Fruit fly (Drosophila melanogaster): ENCODE data around the gene Flo2.
A peak's percentile ranks its signal among the peaks of the same experiment; 100 is the strongest.

The Flo2 gene

dm6 chrX:14848755-14849354 lies 9.7 kb downstream of the Flo2 start, which contains the start of gene CG9522 (continued):
- TF ChIP-seq chif (GFP tag; optimal IDR thresholded peaks at IDR 0.05) (peak; percentile 27 to 58), CG32532 (GFP tag; IDR thresholded peaks at IDR 0.05) (peak; percentile 73), NFAT (GFP tag; IDR thresholded peaks at IDR 0.05) (peak; percentile 49; the same call in 1 of the 2 replicates), caup (GFP tag; optimal IDR thresholded peaks at IDR 0.05; ENCODE audit: severe bottlenecking) (peak; percentile 58), Poxn (GFP tag; IDR thresholded peaks at IDR 0.05) (no peak), CG2712 (tag; optimal IDR thresholded peaks at IDR 0.05) (peak; percentile 75), CG1024 (GFP tag; IDR thresholded peaks at IDR 0.05) (peak; percentile 69), bcd (GFP tag; optimal IDR thresholded peaks at IDR 0.05) (peak; percentile 72), CG30403 (GFP tag; optimal IDR thresholded peaks at IDR 0.05) (peak; percentile 50), lab (GFP tag; optimal IDR thresholded peaks at IDR 0.05) (peak; percentile 83), Ada2b (GFP tag; IDR thresholded peaks at IDR 0.05) (peak; percentile 81), row (GFP tag; IDR thresholded peaks at IDR 0.05) (peak; percentile 75), CG7556 (GFP tag; optimal IDR thresholded peaks at IDR 0.05) (peak; percentile 63), CG11398 (GFP tag; optimal IDR thresholded peaks at IDR 0.05) (no peak), Trl (optimal IDR thresholded peaks at IDR 0.05) (no peak), Trl (GFP tag; optimal IDR thresholded peaks at IDR 0.05) (peak; percentile 50), Rfx (GFP tag; IDR thresholded peaks at IDR 0.05) (peak; percentile 76), CG3847 (GFP tag; IDR thresholded peaks at IDR 0.05) (peak; percentile 59), CG7987 (GFP tag; optimal IDR thresholded peaks at IDR 0.05) (no peak), Sry-δ (GFP tag; optimal IDR thresholded peaks at IDR 0.05) (peak; percentile 3), pum (GFP tag; optimal IDR thresholded peaks at IDR 0.05) (peak; percentile 29), Rx (GFP tag; IDR thresholded peaks at IDR 0.05) (0 out of 2 replicates have a peak, but pooled peaks have one; percentile 18), dmrt99B (tag; optimal IDR thresholded peaks at IDR 0.05) (peak; percentile 69), Fer2 (tag; optimal IDR thresholded peaks at IDR 0.05) (peak; percentile 25), dmrt11E (tag; optimal IDR thresholded peaks at IDR 0.05) (peak; percentile 76), CG18619 (GFP tag; optimal IDR thresholded peaks at IDR 0.05) (peak; percentile 40), Xbp1 (GFP tag; optimal IDR thresholded peaks at IDR 0.05) (peak; percentile 62), Hr51 (GFP tag; optimal IDR thresholded peaks at IDR 0.05) (peak; percentile 13 to 58), CG7928 (GFP tag; optimal IDR thresholded peaks at IDR 0.05) (no peak), onecut (GFP tag; IDR thresholded peaks at IDR 0.05) (peak; percentile 63), CG4424 (GFP tag; optimal IDR thresholded peaks at IDR 0.05) (peak; percentile 77), Abd-B (GFP tag; optimal IDR thresholded peaks at IDR 0.05) (peak; percentile 10), CG30020 (tag; optimal IDR thresholded peaks at IDR 0.05) (no peak), D (optimal IDR thresholded peaks at IDR 0.05) (no peak), D (GFP tag; optimal IDR thresholded peaks at IDR 0.05) (peak; percentile 77), CG6813 (GFP tag; optimal IDR thresholded peaks at IDR 0.05) (peak; percentile 67), oc (tag; optimal IDR thresholded peaks at IDR 0.05) (peak; percentile 77), CG18011 (GFP tag; optimal IDR thresholded peaks at IDR 0.05) (peak; percentile 8), CG12071 (GFP tag; optimal IDR thresholded peaks at IDR 0.05) (peak; percentile 39), dm (GFP tag; optimal IDR thresholded peaks at IDR 0.05) (no peak), CG1647 (GFP tag; optimal IDR thresholded peaks at IDR 0.05) (peak; percentile 27), CG8359 (GFP tag; optimal IDR thresholded peaks at IDR 0.05; ENCODE audit: borderline replicate concordance) (no peak), Oaz (GFP tag; IDR thresholded peaks at IDR 0.05) (0 out of 2 replicates have a peak, but pooled peaks have one; percentile 40), Fer1 (GFP tag; optimal IDR thresholded peaks at IDR 0.05) (peak; percentile 69), repo (GFP tag; optimal IDR thresholded peaks at IDR 0.05) (no peak), CG42726 (GFP tag; IDR thresholded peaks at IDR 0.05; ENCODE audit: partially characterized antibody) (no peak), mam (GFP tag; optimal IDR thresholded peaks at IDR 0.05) (peak; percentile 27), CG9727 (GFP tag; optimal IDR thresholded peaks at IDR 0.05) (peak; percentile 74), CG6175 (GFP tag; IDR thresholded peaks at IDR 0.05) (no peak), dysf (GFP tag; IDR thresholded peaks at IDR 0.05) (peak; percentile 81)
